Fruit fly (Drosophila melanogaster) whole organism, prepupa: ENCODE results near the gene Tbca.

Experiments used
- Blimp-1 ChIP-seq: fragments of 200-800 bp; sonication (Bioruptor generic); optimal IDR thresholded peaks from 3 replicates; lab custom pipeline; 2017; ENCODE audit warnings: missing biosample characterization, missing genetic modification characterization, mild to moderate bottlenecking, moderate library complexity, missing genetic modification reagents
- CG10631 ChIP-seq: fragments of 200-800 bp; sonication (Bioruptor generic); optimal IDR thresholded peaks from 2 replicates; lab custom pipeline; 2016; ENCODE audit warnings: missing biosample characterization, missing genetic modification characterization
- CG10669 ChIP-seq: fragments of 200-800 bp; sonication (Bioruptor generic); optimal IDR thresholded peaks from 3 replicates; lab custom pipeline; 2018; ENCODE audit warnings: missing biosample characterization, mild to moderate bottlenecking, missing genetic modification characterization, moderate library complexity
- CG11294 ChIP-seq: fragments of 200-800 bp; sonication (Bioruptor generic); IDR thresholded peaks from 2 replicates; pipeline ENCODE4 v1.3.6; 2022; ENCODE audit warnings: missing biosample characterization, missing genetic modification characterization
- CG11902 ChIP-seq: fragments of 200-800 bp; sonication (Bioruptor generic); optimal IDR thresholded peaks from 3 replicates; lab custom pipeline; 2016; ENCODE audit warnings: missing biosample characterization, missing genetic modification characterization
- CG15336 ChIP-seq: fragments of 200-800 bp; sonication (Bioruptor generic); IDR thresholded peaks from 2 replicates; pipeline ENCODE4 v1.3.6; 2022; ENCODE audit warnings: missing biosample characterization, missing genetic modification characterization
- CG32006 ChIP-seq: fragments of 200-800 bp; sonication (Bioruptor generic); optimal IDR thresholded peaks from 3 replicates; lab custom pipeline; 2017; ENCODE audit warnings: missing biosample characterization, mild to moderate bottlenecking, missing genetic modification characterization
- CG34406 ChIP-seq: fragments of 200-800 bp; sonication (Bioruptor generic); optimal IDR thresholded peaks from 3 replicates; lab custom pipeline; 2016; ENCODE audit warnings: missing biosample characterization, missing genetic modification characterization
- CG3919 ChIP-seq: fragments of 200-800 bp; sonication (Bioruptor generic); optimal IDR thresholded peaks from 3 replicates; lab custom pipeline; 2016; ENCODE audit warnings: missing biosample characterization, missing genetic modification characterization
- CG6163 ChIP-seq: fragments of 200-800 bp; sonication (Bioruptor generic); IDR thresholded peaks from 3 replicates; pipeline ENCODE4 v1.3.6; 2022; ENCODE audit warnings: missing biosample characterization, missing genetic modification characterization
- CG6792 ChIP-seq: fragments of 200-800 bp; sonication (Bioruptor generic); optimal IDR thresholded peaks from 3 replicates; lab custom pipeline; 2016; ENCODE audit warnings: missing biosample characterization, missing genetic modification characterization
- CG6808 ChIP-seq: fragments of 200-800 bp; sonication (Bioruptor generic); optimal IDR thresholded peaks from 3 replicates; lab custom pipeline; 2017; ENCODE audit warnings: missing biosample characterization, missing genetic modification characterization, mild to moderate bottlenecking, moderate library complexity, missing genetic modification reagents
- CG7368 ChIP-seq: fragments of 200-800 bp; sonication (Bioruptor generic); optimal IDR thresholded peaks from 3 replicates; lab custom pipeline; 2016; ENCODE audit warnings: missing biosample characterization, missing genetic modification characterization
- CG8319 ChIP-seq: fragments of 200-800 bp; sonication (Bioruptor generic); optimal IDR thresholded peaks from 3 replicates; lab custom pipeline; 2016; ENCODE audit warnings: missing biosample characterization, missing genetic modification characterization
- CG9139 ChIP-seq: fragments of 200-800 bp; sonication (Bioruptor generic); optimal IDR thresholded peaks from 3 replicates; lab custom pipeline; 2017; ENCODE audit warnings: missing biosample characterization, mild to moderate bottlenecking, missing genetic modification characterization
- Eip75B ChIP-seq: fragments of 200-800 bp; sonication (Bioruptor generic); optimal IDR thresholded peaks from 3 replicates; lab custom pipeline; 2016; ENCODE audit warnings: missing biosample characterization, missing genetic modification characterization
- Eip78C ChIP-seq: fragments of 200-800 bp; sonication (Bioruptor generic); peaks from one replicate; lab custom pipeline; 2016; ENCODE audit warnings: missing biosample characterization, missing genetic modification characterization
- Ets21C ChIP-seq: fragments of 200-800 bp; sonication (Bioruptor generic); optimal IDR thresholded peaks from 3 replicates; lab custom pipeline; 2016; ENCODE audit warnings: missing biosample characterization, missing genetic modification characterization
- Gug ChIP-seq: fragments of 200-800 bp; sonication (Bioruptor generic); IDR thresholded peaks from 2 replicates; pipeline ENCODE4 v1.3.6; 2022; ENCODE audit warnings: missing biosample characterization, missing genetic modification characterization
- Hr39 ChIP-seq: fragments of 200-800 bp; sonication (Bioruptor generic); optimal IDR thresholded peaks from 2 replicates; lab custom pipeline; 2016; ENCODE audit warnings: missing biosample characterization, missing genetic modification characterization
- Hr4 ChIP-seq: fragments of 200-800 bp; sonication (Bioruptor generic); optimal IDR thresholded peaks from 3 replicates; lab custom pipeline; 2016; ENCODE audit warnings: missing biosample characterization, missing genetic modification characterization
- Lpt ChIP-seq: fragments of 200-800 bp; sonication (Bioruptor generic); optimal IDR thresholded peaks from 3 replicates; lab custom pipeline; 2016; ENCODE audit warnings: missing biosample characterization, missing genetic modification characterization
- Met ChIP-seq: fragments of 200-800 bp; sonication (Bioruptor generic); optimal IDR thresholded peaks from 3 replicates; lab custom pipeline; 2016; ENCODE audit warnings: missing biosample characterization, missing genetic modification characterization
- Smox ChIP-seq: fragments of 200-800 bp; sonication (Bioruptor generic); optimal IDR thresholded peaks from 3 replicates; lab custom pipeline; 2016; ENCODE audit warnings: missing biosample characterization, missing genetic modification characterization
- Sox102F ChIP-seq: fragments of 200-800 bp; sonication (Bioruptor generic); optimal IDR thresholded peaks from 2 replicates; lab custom pipeline; 2016; ENCODE audit warnings: missing biosample characterization, mild to moderate bottlenecking, missing genetic modification characterization
- Sox14 ChIP-seq: fragments of 200-800 bp; sonication (Bioruptor generic); optimal IDR thresholded peaks from 3 replicates; lab custom pipeline; 2016; ENCODE audit warnings: missing biosample characterization, missing genetic modification characterization
- Sox15 ChIP-seq: fragments of 200-800 bp; sonication (Bioruptor generic); optimal IDR thresholded peaks from 3 replicates; lab custom pipeline; 2016; ENCODE audit warnings: missing biosample characterization, missing genetic modification characterization
- cyc ChIP-seq: fragments of 200-800 bp; sonication (Bioruptor generic); optimal IDR thresholded peaks from 3 replicates; lab custom pipeline; 2016; ENCODE audit warnings: missing biosample characterization, missing genetic modification characterization
- dac ChIP-seq: fragments of 200-800 bp; sonication (Bioruptor generic); optimal IDR thresholded peaks from 2 replicates; lab custom pipeline; 2017; ENCODE audit warnings: missing biosample characterization, mild to moderate bottlenecking, missing genetic modification characterization
- dsx ChIP-seq: fragments of 200-800 bp; optimal IDR thresholded peaks from 3 replicates; lab custom pipeline; 2019; ENCODE audit warnings: missing biosample characterization, mild to moderate bottlenecking, missing genetic modification characterization, moderate library complexity; ENCODE audit not compliant: poor library complexity, severe bottlenecking
- eg ChIP-seq: fragments of 200-800 bp; sonication (Bioruptor generic); IDR thresholded peaks from 3 replicates; pipeline ENCODE4 v1.3.6; 2022; ENCODE audit warnings: missing biosample characterization, missing genetic modification characterization
- esn ChIP-seq: fragments of 200-800 bp; sonication (Bioruptor generic); optimal IDR thresholded peaks from 2 replicates; lab custom pipeline; 2016; ENCODE audit warnings: missing biosample characterization, mild to moderate bottlenecking, missing genetic modification characterization, moderate library complexity
- fd59A ChIP-seq: fragments of 200-800 bp; sonication (Bioruptor generic); optimal IDR thresholded peaks from 2 replicates; lab custom pipeline; 2017; ENCODE audit warnings: missing biosample characterization, mild to moderate bottlenecking, missing genetic modification characterization, missing genetic modification reagents
- fkh ChIP-seq: fragments of 200-800 bp; sonication (Bioruptor generic); optimal IDR thresholded peaks from 3 replicates; lab custom pipeline; 2017; ENCODE audit warnings: missing biosample characterization, mild to moderate bottlenecking, missing genetic modification characterization, moderate library complexity
- lz ChIP-seq: fragments of 200-800 bp; sonication (Bioruptor generic); optimal IDR thresholded peaks from 3 replicates; lab custom pipeline; 2016; ENCODE audit warnings: missing biosample characterization, missing genetic modification characterization
- net ChIP-seq: fragments of 200-800 bp; sonication (Bioruptor generic); optimal IDR thresholded peaks from 3 replicates; lab custom pipeline; 2016; ENCODE audit warnings: missing biosample characterization, missing genetic modification characterization
- salr ChIP-seq, 2 experiments: fragments of 200-800 bp; sonication (Bioruptor generic); optimal IDR thresholded peaks; 3 replicates each; lab custom pipeline; 2016 to 2018; ENCODE audit warnings: missing biosample characterization in 2 of 2, missing genetic modification characterization in 2 of 2, mild to moderate bottlenecking in 1 of 2
- ss ChIP-seq, 2 experiments: fragments of 200-800 bp; sonication (Bioruptor generic); optimal IDR thresholded peaks; 2 replicates in 1 of 2; 3 replicates in 1 of 2; lab custom pipeline; 2017 to 2018; ENCODE audit warnings: mild to moderate bottlenecking in 2 of 2, missing biosample characterization in 2 of 2, missing genetic modification characterization in 2 of 2, moderate library complexity in 1 of 2
- svp ChIP-seq: fragments of 200-800 bp; sonication (Bioruptor generic); peaks from one replicate; lab custom pipeline; 2016; ENCODE audit warnings: missing biosample characterization, missing genetic modification characterization
- topi ChIP-seq: fragments of 200-800 bp; sonication (Bioruptor generic); optimal IDR thresholded peaks from 3 replicates; lab custom pipeline; 2016; ENCODE audit warnings: missing biosample characterization, missing genetic modification characterization

Tbca gene

dm6 chr3R:31718168-31718565 lies 25.1 kb upstream of the Tbca start (continued):
- peak; percentile 49 for TF ChIP-seq esn (GFP tag; lab: Kevin White, UChicago)
- peak; percentile 27 for TF ChIP-seq CG6808 (GFP tag; lab: Kevin White, UChicago)
- TF ChIP-seq Lpt = no peak
- TF ChIP-seq CG3919 (GFP tag; lab: Kevin White, UChicago) = peak; percentile 31
- TF ChIP-seq salr (GFP tag; optimal IDR thresholded peaks at IDR 0.05; lab: Kevin White, UChicago) = no peak
- peak; percentile 54 for TF ChIP-seq CG6792
- peak; percentile 54 for TF ChIP-seq Sox102F (GFP tag; lab: Kevin White, UChicago)
- peak; percentile 45 for TF ChIP-seq Met (GFP tag; lab: Kevin White, UChicago)
- TF ChIP-seq Eip78C (GFP tag; lab: Kevin White, UChicago) = peak; percentile 87
- TF ChIP-seq Blimp-1 = peak; percentile 40
- peak; percentile 26 for TF ChIP-seq Sox14 (GFP tag; lab: Kevin White, UChicago)
- TF ChIP-seq dsx (GFP tag; lab: Kevin White, UChicago) = no peak
- peak; percentile 36 for TF ChIP-seq Smox (GFP tag; lab: Kevin White, UChicago)
- TF ChIP-seq fd59A (GFP tag; lab: Kevin White, UChicago) = no peak
- no peak for TF ChIP-seq dac (GFP tag; lab: Kevin White, UChicago)
- TF ChIP-seq eg (GFP tag; lab: Robert Waterston, UW) = no peak
- TF ChIP-seq Sox15 = peak; percentile 16
- TF ChIP-seq Ets21C (GFP tag; lab: Kevin White, UChicago) = no peak
- TF ChIP-seq Gug (GFP tag; lab: Robert Waterston, UW) = no peak
- peak; percentile 35 for TF ChIP-seq CG10631
- no peak for TF ChIP-seq CG9139 (GFP tag; lab: Kevin White, UChicago)
- peak; percentile 45 for TF ChIP-seq CG32006 (GFP tag; lab: Kevin White, UChicago)
- no peak for TF ChIP-seq CG10669 (GFP tag; lab: Kevin White, UChicago)
- TF ChIP-seq ss (GFP tag; optimal IDR thresholded peaks at IDR 0.05; lab: Kevin White, UChicago) = no peak
- TF ChIP-seq CG11902 (GFP tag; lab: Kevin White, UChicago) = peak; percentile 10
- TF ChIP-seq CG15336 (GFP tag; lab: Robert Waterston, UW) = 0 out of 2 replicates have a peak, but pooled peaks have one; percentile 14
- TF ChIP-seq CG11294 (GFP tag; lab: Robert Waterston, UW) = no peak
- peak; percentile 46 for TF ChIP-seq topi (GFP tag; lab: Kevin White, UChicago)
- TF ChIP-seq CG7368 (GFP tag; lab: Kevin White, UChicago) = no peak
- peak; percentile 13 for TF ChIP-seq lz (GFP tag; lab: Kevin White, UChicago)
- no peak for TF ChIP-seq fkh (GFP tag; lab: Kevin White, UChicago)
- peak; percentile 44 for TF ChIP-seq CG8319 (GFP tag; lab: Kevin White, UChicago)
- peak; percentile 47 for TF ChIP-seq CG34406
- peak; percentile 40 for TF ChIP-seq Hr39 (GFP tag; lab: Kevin White, UChicago)
- no peak for TF ChIP-seq CG6163

- TF ChIP-seq fkh (GFP tag; lab: Kevin White, UChicago) (peak; percentile 16), Hr4 (no peak), eg (GFP tag; lab: Robert Waterston, UW) (0 out of 3 replicates have a peak, but pooled peaks have one; percentile 18), net (GFP tag; lab: Kevin White, UChicago) (no peak), ss (GFP tag; optimal IDR thresholded peaks at IDR 0.05; lab: Kevin White, UChicago) (peak; percentile 25 to 32), Eip78C (GFP tag; lab: Kevin White, UChicago) (peak; percentile 6), svp (GFP tag; lab: Kevin White, UChicago) (peak; percentile 65), salr (GFP tag; optimal IDR thresholded peaks at IDR 0.05; lab: Kevin White, UChicago) (no peak)
Observed at dm6 chr3R:31718967-31719366, 24.3 kb upstream of the Tbca start.

- TF ChIP-seq Eip75B (GFP tag; lab: Kevin White, UChicago) = no peak
- TF ChIP-seq svp (GFP tag; lab: Kevin White, UChicago) = no peak
- no peak for TF ChIP-seq Blimp-1
- no peak for TF ChIP-seq cyc (GFP tag; lab: Kevin White, UChicago)
- no peak for TF ChIP-seq Lpt
- TF ChIP-seq esn (GFP tag; lab: Kevin White, UChicago) = no peak
Observed at dm6 chr3R:31719497-31719896, 23.8 kb upstream of the Tbca start.
